Fruit fly (Drosophila melanogaster): Measurements from ENCODE around the gene MTA1-like.

The MTA1-like gene

DNA sequence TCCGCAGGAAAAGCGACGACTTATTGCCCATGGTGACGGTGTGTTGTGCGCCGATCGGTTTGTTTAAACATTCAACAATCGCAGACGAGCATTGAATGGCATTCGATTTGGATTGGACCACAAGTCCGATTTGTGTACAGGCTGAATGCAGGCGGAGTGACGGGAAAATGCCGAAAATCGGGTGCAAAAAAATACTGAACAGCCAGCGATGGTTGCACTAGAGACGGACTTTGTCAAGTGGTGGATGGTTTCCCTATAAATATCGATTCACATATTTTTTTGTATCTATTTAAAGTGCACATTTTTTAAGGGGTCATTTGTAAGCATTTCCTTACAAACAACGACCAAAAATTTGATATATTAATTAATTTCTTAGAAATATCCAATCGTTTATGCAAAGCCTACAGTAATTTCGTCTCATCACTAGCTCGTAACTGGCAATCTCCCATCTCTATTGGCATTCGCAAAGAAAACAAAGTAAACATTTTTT, 6.2 kb upstream of the MTA1-like start, which contains the start of the genes elm and MED27 (continued):
- peak; percentile 87 for TF ChIP-seq hkb (optimal IDR thresholded peaks at IDR 0.05)
- TF ChIP-seq hkb (GFP tag; IDR thresholded peaks at IDR 0.05) = peak; percentile 86
- TF ChIP-seq Taf1 (GFP tag; IDR thresholded peaks at IDR 0.05) = peak; percentile 90
- TF ChIP-seq YL-1 (GFP tag; optimal IDR thresholded peaks at IDR 0.05) = peak; percentile 76
- peak; percentile 95 for TF ChIP-seq Sin3A (optimal IDR thresholded peaks at IDR 0.05)
- TF ChIP-seq CG2875 (GFP tag; optimal IDR thresholded peaks at IDR 0.05) = peak; percentile 81
- TF ChIP-seq Dbx (GFP tag; IDR thresholded peaks at IDR 0.05) = peak; percentile 96
- TF ChIP-seq CG13624 (GFP tag; optimal IDR thresholded peaks at IDR 0.05) = peak; percentile 94
- TF ChIP-seq ems (GFP tag; optimal IDR thresholded peaks at IDR 0.05) = peak; percentile 94
- peak; percentile 93 for TF ChIP-seq grau (tag; optimal IDR thresholded peaks at IDR 0.05)
- peak; percentile 47; the same call in 1 of the 2 replicates for TF ChIP-seq ato (GFP tag; IDR thresholded peaks at IDR 0.05; ENCODE audit: partially characterized antibody)
- peak; percentile 83 for TF ChIP-seq Myb (GFP tag; optimal IDR thresholded peaks at IDR 0.05)
- TF ChIP-seq CG8944 (GFP tag; optimal IDR thresholded peaks at IDR 0.05) = peak; percentile 95
- TF ChIP-seq Lpt (GFP tag; optimal IDR thresholded peaks at IDR 0.05) = no peak
- peak; percentile 82 for TF ChIP-seq Gsc (GFP tag; IDR thresholded peaks at IDR 0.05)
- TF ChIP-seq bcd (GFP tag; optimal IDR thresholded peaks at IDR 0.05) = peak; percentile 93
- peak; percentile 58 for TF ChIP-seq nom (GFP tag; optimal IDR thresholded peaks at IDR 0.05)
- peak; percentile 87 for TF ChIP-seq CG31224 (GFP tag; IDR thresholded peaks at IDR 0.05)
- TF ChIP-seq CG14667 (GFP tag; IDR thresholded peaks at IDR 0.05) = peak; percentile 92
- peak; percentile 92 for TF ChIP-seq CG10366 (GFP tag; IDR thresholded peaks at IDR 0.05)
- peak; percentile 80 for TF ChIP-seq ewg (GFP tag; optimal IDR thresholded peaks at IDR 0.05)
- TF ChIP-seq Hmr (GFP tag; optimal IDR thresholded peaks at IDR 0.05) = peak; percentile 93
- TF ChIP-seq CG12219 (GFP tag; optimal IDR thresholded peaks at IDR 0.05) = peak; percentile 75
- TF ChIP-seq Dip2 (GFP tag; IDR thresholded peaks at IDR 0.05) = no peak
- no peak for TF ChIP-seq kah (GFP tag; optimal IDR thresholded peaks at IDR 0.05)
- peak; percentile 97 for TF ChIP-seq Abd-B (GFP tag; optimal IDR thresholded peaks at IDR 0.05)
- peak in 1 of 2 experiments; percentile 66 for TF ChIP-seq eve (GFP tag; optimal IDR thresholded peaks at IDR 0.05)
- TF ChIP-seq Drgx (GFP tag; IDR thresholded peaks at IDR 0.05) = peak; percentile 81
- peak; percentile 86; the same call in 2 of the 3 replicates for TF ChIP-seq CG3726 (GFP tag; IDR thresholded peaks at IDR 0.05)
- TF ChIP-seq chinmo (GFP tag; IDR thresholded peaks at IDR 0.05; ENCODE audit: partially characterized antibody) = peak; percentile 89; the same call in 2 of the 4 replicates
- TF ChIP-seq maf-S (GFP tag; optimal IDR thresholded peaks at IDR 0.05) = peak; percentile 89
- peak; percentile 79 for TF ChIP-seq NC2α (GFP tag; optimal IDR thresholded peaks at IDR 0.05)
- TF ChIP-seq gem (tag; optimal IDR thresholded peaks at IDR 0.05) = peak; percentile 96
- TF ChIP-seq ac (GFP tag; optimal IDR thresholded peaks at IDR 0.05) = no peak
- peak; percentile 81 for TF ChIP-seq Awh (GFP tag; IDR thresholded peaks at IDR 0.05)
- peak; percentile 69 for TF ChIP-seq CG8359 (GFP tag; optimal IDR thresholded peaks at IDR 0.05; ENCODE audit: borderline replicate concordance)
- TF ChIP-seq Rfx (GFP tag; IDR thresholded peaks at IDR 0.05) = peak; percentile 96
- peak; percentile 98 for TF ChIP-seq CG2120 (GFP tag; optimal IDR thresholded peaks at IDR 0.05)
- peak; percentile 75 for TF ChIP-seq stc (GFP tag; IDR thresholded peaks at IDR 0.05)
- TF ChIP-seq Vsx1 (GFP tag; optimal IDR thresholded peaks at IDR 0.05) = no peak
- TF ChIP-seq CG6254 (GFP tag; optimal IDR thresholded peaks at IDR 0.05) = peak; percentile 53
- TF ChIP-seq CG4617 (GFP tag; optimal IDR thresholded peaks at IDR 0.05; ENCODE audit: borderline replicate concordance) = peak; percentile 91
- peak; percentile 97 for TF ChIP-seq sisA (GFP tag; IDR thresholded peaks at IDR 0.05)
- TF ChIP-seq CG9437 (GFP tag; optimal IDR thresholded peaks at IDR 0.05) = peak; percentile 75
- peak; percentile 90 for TF ChIP-seq CG31441 (GFP tag; IDR thresholded peaks at IDR 0.05)
- peak; percentile 72 for TF ChIP-seq D19B (GFP tag; optimal IDR thresholded peaks at IDR 0.05)
- peak; percentile 80 for TF ChIP-seq ham (GFP tag; IDR thresholded peaks at IDR 0.05)
- peak; percentile 96 for TF ChIP-seq CG3847 (GFP tag; IDR thresholded peaks at IDR 0.05)
- peak; percentile 83 for TF ChIP-seq ap (GFP tag; IDR thresholded peaks at IDR 0.05)
- TF ChIP-seq pfk (GFP tag; optimal IDR thresholded peaks at IDR 0.05) = peak; percentile 11
- TF ChIP-seq CG6272 (GFP tag; IDR thresholded peaks at IDR 0.05) = peak; percentile 98
